Worm (Caenorhabditis elegans) whole organism, L1 larva: Measurements from ENCODE around the gene lgc-53.

Experiments used
- aha-1 ChIP-seq: fragments of 150-350 bp; optimal IDR thresholded peaks from 2 replicates; lab custom pipeline; 2014; ENCODE audit warnings: missing biosample characterization, missing genetic modification characterization
- alr-1 ChIP-seq: fragments of 200-800 bp; sonication (Bioruptor generic); optimal IDR thresholded peaks from 2 replicates; lab custom pipeline; 2018; ENCODE audit warnings: borderline replicate concordance, mild to moderate bottlenecking, missing genetic modification characterization, missing compliant biosample characterization
- aly-2 ChIP-seq: fragments of 150-350 bp; optimal IDR thresholded peaks from 2 replicates; lab custom pipeline; 2014; ENCODE audit warnings: missing biosample characterization, missing genetic modification characterization
- ceh-63 ChIP-seq: fragments of 200-800 bp; sonication (Bioruptor generic); optimal IDR thresholded peaks from 2 replicates; lab custom pipeline; 2018; ENCODE audit warnings: mild to moderate bottlenecking, missing genetic modification characterization, missing compliant biosample characterization
- ceh-82 ChIP-seq, 3 experiments: fragments of 150-350 bp in 1 of 3; sonication (generic microtip) in 2 of 3; optimal IDR thresholded peaks; 2 replicates each; lab custom pipeline; 2014 to 2017; ENCODE audit warnings: missing biosample characterization in 3 of 3, missing genetic modification characterization in 3 of 3
- ceh-88 ChIP-seq: fragments of 200-800 bp; sonication (Bioruptor generic); IDR thresholded peaks from 2 replicates; pipeline ENCODE4 v1.3.6; 2022; ENCODE audit warnings: missing genetic modification characterization, missing compliant biosample characterization
- ceh-90 ChIP-seq: sonication (generic microtip); optimal IDR thresholded peaks from 2 replicates; lab custom pipeline; 2016; ENCODE audit warnings: missing genetic modification characterization, missing compliant biosample characterization
- efl-1 ChIP-seq, 4 experiments: fragments of 150-350 bp; optimal IDR thresholded peaks in 3 of 4; peaks in 1 of 4; 1 replicate in 1 of 4; 2 replicates in 3 of 4; lab custom pipeline; 2014; ENCODE audit warnings: missing biosample characterization in 2 of 4, missing genetic modification characterization in 2 of 4, missing genetic modification reagents in 2 of 4
- egl-27 ChIP-seq, 2 experiments: fragments of 150-350 bp in 1 of 2; sonication (generic microtip); optimal IDR thresholded peaks; 3 replicates each; lab custom pipeline; 2017 to 2018; ENCODE audit warnings: missing biosample characterization in 2 of 2, missing genetic modification characterization in 2 of 2, missing genetic modification reagents in 2 of 2
- ets-5 ChIP-seq: fragments of 200-800 bp; sonication (Bioruptor generic); IDR thresholded peaks from 2 replicates; pipeline ENCODE4 v1.3.6; 2022; ENCODE audit warnings: missing genetic modification characterization, missing compliant biosample characterization
- fkh-4 ChIP-seq: sonication (generic microtip); optimal IDR thresholded peaks from 2 replicates; lab custom pipeline; 2016; ENCODE audit warnings: missing compliant biosample characterization, missing genetic modification characterization, borderline replicate concordance
- fkh-8 ChIP-seq: sonication (generic microtip); optimal IDR thresholded peaks from 2 replicates; lab custom pipeline; 2016; ENCODE audit warnings: mild to moderate bottlenecking, missing genetic modification characterization, missing compliant biosample characterization
- fos-1 ChIP-seq: fragments of 150-350 bp; optimal IDR thresholded peaks from 2 replicates; lab custom pipeline; 2014; ENCODE audit warnings: missing biosample characterization, missing genetic modification characterization
- grh-1 ChIP-seq: fragments of 200-800 bp; sonication (Bioruptor generic); IDR thresholded peaks from 2 replicates; pipeline ENCODE4 v1.3.6; 2022; ENCODE audit warnings: missing genetic modification reagents, missing genetic modification characterization, missing compliant biosample characterization
- hlh-17 ChIP-seq: fragments of 200-800 bp; sonication (Bioruptor generic); optimal IDR thresholded peaks from 2 replicates; lab custom pipeline; 2018; ENCODE audit warnings: missing genetic modification characterization, mild to moderate bottlenecking, missing compliant biosample characterization, moderate library complexity, borderline replicate concordance
- hlh-4 ChIP-seq: sonication (generic microtip); optimal IDR thresholded peaks from 2 replicates; lab custom pipeline; 2016; ENCODE audit warnings: mild to moderate bottlenecking, missing genetic modification characterization, missing compliant biosample characterization
- hpl-2 ChIP-seq: fragments of 150-350 bp; optimal IDR thresholded peaks from 2 replicates; lab custom pipeline; 2014; ENCODE audit warnings: missing biosample characterization, missing genetic modification reagents, missing genetic modification characterization
- jun-1 ChIP-seq: fragments of 150-350 bp; optimal IDR thresholded peaks from 2 replicates; lab custom pipeline; 2014; ENCODE audit warnings: missing biosample characterization, missing genetic modification reagents, missing genetic modification characterization
- lin-14 ChIP-seq: fragments of 200-800 bp; sonication (Bioruptor generic); optimal IDR thresholded peaks from 2 replicates; lab custom pipeline; 2018; ENCODE audit warnings: mild to moderate bottlenecking, missing genetic modification characterization, moderate library complexity, missing compliant biosample characterization
- lin-15B ChIP-seq: fragments of 150-350 bp; sonication (generic microtip); optimal IDR thresholded peaks from 3 replicates; lab custom pipeline; 2014; ENCODE audit warnings: missing biosample characterization, missing genetic modification characterization
- lsy-2 ChIP-seq, 2 experiments: fragments of 150-350 bp; optimal IDR thresholded peaks; 2 replicates each; lab custom pipeline; 2014; ENCODE audit warnings: missing biosample characterization in 2 of 2, missing genetic modification characterization in 2 of 2
- mab-9 ChIP-seq: fragments of 200-800 bp; sonication (Bioruptor generic); IDR thresholded peaks from 2 replicates; pipeline ENCODE4 v1.3.6; 2022; ENCODE audit warnings: missing genetic modification reagents, missing genetic modification characterization, missing compliant biosample characterization
- mef-2 ChIP-seq: fragments of 150-350 bp; optimal IDR thresholded peaks from 2 replicates; lab custom pipeline; 2014; ENCODE audit warnings: missing biosample characterization, missing genetic modification characterization
- mep-1 ChIP-seq: fragments of 150-350 bp; optimal IDR thresholded peaks from 2 replicates; lab custom pipeline; 2014; ENCODE audit warnings: missing biosample characterization, missing genetic modification characterization
- nhr-12 ChIP-seq: sonication (generic microtip); optimal IDR thresholded peaks from 2 replicates; lab custom pipeline; 2017; ENCODE audit warnings: missing biosample characterization, missing genetic modification characterization
- nhr-20 ChIP-seq: sonication (generic microtip); optimal IDR thresholded peaks from 2 replicates; lab custom pipeline; 2016; ENCODE audit warnings: mild to moderate bottlenecking, missing genetic modification characterization, missing compliant biosample characterization
- nhr-28 ChIP-seq: fragments of 150-350 bp; optimal IDR thresholded peaks from 2 replicates; lab custom pipeline; 2014; ENCODE audit warnings: missing biosample characterization, missing genetic modification characterization
- nhr-47 ChIP-seq: sonication (generic microtip); optimal IDR thresholded peaks from 2 replicates; lab custom pipeline; 2016; ENCODE audit warnings: mild to moderate bottlenecking, missing genetic modification characterization, moderate library complexity, missing compliant biosample characterization
- nhr-71 ChIP-seq: sonication (generic microtip); optimal IDR thresholded peaks from 2 replicates; lab custom pipeline; 2016; ENCODE audit warnings: mild to moderate bottlenecking, missing genetic modification characterization, moderate library complexity, missing compliant biosample characterization
- nhr-77 ChIP-seq: fragments of 150-350 bp; optimal IDR thresholded peaks from 2 replicates; lab custom pipeline; 2014; ENCODE audit warnings: missing biosample characterization, missing genetic modification characterization
- nhr-84 ChIP-seq: sonication (generic microtip); optimal IDR thresholded peaks from 2 replicates; lab custom pipeline; 2017; ENCODE audit warnings: missing biosample characterization, missing genetic modification characterization
- nhr-85 ChIP-seq: sonication (generic microtip); peaks from one replicate; lab custom pipeline; 2016; ENCODE audit warnings: missing genetic modification characterization, inconsistent platforms, missing compliant biosample characterization
- pag-3 ChIP-seq: sonication (generic microtip); optimal IDR thresholded peaks from 2 replicates; lab custom pipeline; 2017; ENCODE audit warnings: missing genetic modification characterization, mild to moderate bottlenecking, missing compliant biosample characterization, antibody characterized with exemption, borderline replicate concordance; ENCODE audit not compliant: insufficient read depth
- pax-3 ChIP-seq: fragments of 200-800 bp; sonication (Bioruptor generic); optimal IDR thresholded peaks from 2 replicates; lab custom pipeline; 2018; ENCODE audit warnings: mild to moderate bottlenecking, missing genetic modification characterization, moderate library complexity, missing compliant biosample characterization
- skn-1 ChIP-seq: fragments of 150-350 bp; optimal IDR thresholded peaks from 2 replicates; lab custom pipeline; 2014; ENCODE audit warnings: missing biosample characterization, missing genetic modification characterization
- snu-23 ChIP-seq: sonication (generic microtip); optimal IDR thresholded peaks from 2 replicates; lab custom pipeline; 2016; ENCODE audit warnings: missing genetic modification characterization, missing compliant biosample characterization
- sptf-1 ChIP-seq: fragments of 150-350 bp; optimal IDR thresholded peaks from 2 replicates; lab custom pipeline; 2014; ENCODE audit warnings: missing biosample characterization, missing genetic modification characterization
- swsn-7 ChIP-seq: sonication (generic microtip); optimal IDR thresholded peaks from 2 replicates; lab custom pipeline; 2016; ENCODE audit warnings: missing genetic modification characterization, missing compliant biosample characterization
- tlp-1 ChIP-seq: fragments of 150-350 bp; optimal IDR thresholded peaks from 2 replicates; lab custom pipeline; 2014; ENCODE audit warnings: missing biosample characterization, missing genetic modification characterization
- unc-86 ChIP-seq: sonication (generic microtip); optimal IDR thresholded peaks from 2 replicates; lab custom pipeline; 2016; ENCODE audit warnings: missing genetic modification characterization, missing compliant biosample characterization
- unc-98 ChIP-seq: fragments of 200-800 bp; sonication (Bioruptor generic); IDR thresholded peaks from 2 replicates; pipeline ENCODE4 v1.3.6; 2022; ENCODE audit warnings: missing genetic modification characterization, missing compliant biosample characterization
- vab-15 ChIP-seq: sonication (generic microtip); optimal IDR thresholded peaks from 2 replicates; lab custom pipeline; 2017; ENCODE audit warnings: missing genotype, mild to moderate bottlenecking, missing genetic modification characterization, missing compliant biosample characterization
- xbp-1 ChIP-seq: sonication (generic microtip); optimal IDR thresholded peaks from 2 replicates; lab custom pipeline; 2016; ENCODE audit warnings: missing genetic modification characterization, missing compliant biosample characterization
- zag-1 ChIP-seq: fragments of 150-350 bp; optimal IDR thresholded peaks from 2 replicates; lab custom pipeline; 2014; ENCODE audit warnings: missing biosample characterization, missing genetic modification characterization
- zip-4 ChIP-seq: fragments of 200-800 bp; sonication (Bioruptor generic); optimal IDR thresholded peaks from 2 replicates; lab custom pipeline; 2018; ENCODE audit warnings: mild to moderate bottlenecking, missing genetic modification characterization, moderate library complexity, missing compliant biosample characterization

lgc-53 gene

DNA sequence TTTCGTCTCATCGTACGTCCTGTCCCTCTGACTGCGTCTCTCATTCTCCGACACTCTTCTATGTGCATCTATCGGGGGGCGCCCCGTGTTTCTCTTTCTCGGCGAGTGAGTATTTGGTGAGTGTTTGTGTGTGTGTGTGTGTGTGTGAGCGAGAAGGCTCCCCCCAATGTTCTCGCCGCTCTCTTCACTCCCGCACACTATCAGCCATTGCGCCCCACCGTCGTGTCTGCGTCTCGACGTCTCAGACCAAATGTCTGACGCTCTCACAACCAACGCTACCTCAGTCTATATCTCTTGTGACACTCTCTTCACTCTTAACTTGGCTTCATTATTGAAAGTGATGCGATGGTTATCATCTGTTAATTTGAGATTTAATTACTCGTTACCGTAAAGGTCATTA is 15.4 kb downstream of the lgc-53 start (continued):
- TF ChIP-seq vab-15 (tag; lab: Kevin White, UChicago), result peak; percentile 56
- TF ChIP-seq hlh-4 (tag; lab: Kevin White, UChicago), result no peak

DNA sequence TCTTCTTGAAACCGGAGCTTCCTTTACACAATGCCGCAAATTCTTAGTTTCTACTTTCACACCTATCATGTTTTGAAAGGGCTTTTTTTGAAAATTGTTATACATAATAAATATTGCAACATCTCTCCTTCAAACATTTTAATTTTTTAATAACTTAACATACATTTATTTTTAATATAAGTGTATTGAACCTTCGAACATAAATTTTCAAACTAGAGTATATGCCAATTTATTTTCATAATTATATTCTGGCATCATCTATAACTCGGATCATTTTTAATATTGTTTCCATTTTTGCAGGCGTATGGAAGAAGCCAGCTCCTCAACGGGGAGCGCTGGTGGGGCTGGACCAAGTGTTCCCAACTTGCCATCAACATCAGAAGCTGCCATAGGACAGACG is 17.8 kb downstream of the lgc-53 start, which contains the start of gene hda-4:
TSS of gene hda-4 (plus strand) at position 301 of the 400 bp plus-strand sequence.
- TF ChIP-seq ets-5 (no peak), vab-15 (tag; lab: Kevin White, UChicago) (no peak), nhr-71 (tag; lab: Kevin White, UChicago) (no peak), hlh-4 (tag; lab: Kevin White, UChicago) (no peak), unc-86 (tag; lab: Kevin White, UChicago) (no peak), ceh-90 (tag; lab: Kevin White, UChicago) (no peak), mep-1 (tag; lab: Kevin White, UChicago) (no peak), sptf-1 (tag; lab: Kevin White, UChicago) (no peak), hpl-2 (GFP tag; lab: Kevin White, UChicago) (no peak), nhr-28 (tag; lab: Kevin White, UChicago) (no peak), egl-27 (tag; optimal IDR thresholded peaks at IDR 0.05; lab: Kevin White, UChicago) (no peak)

DNA sequence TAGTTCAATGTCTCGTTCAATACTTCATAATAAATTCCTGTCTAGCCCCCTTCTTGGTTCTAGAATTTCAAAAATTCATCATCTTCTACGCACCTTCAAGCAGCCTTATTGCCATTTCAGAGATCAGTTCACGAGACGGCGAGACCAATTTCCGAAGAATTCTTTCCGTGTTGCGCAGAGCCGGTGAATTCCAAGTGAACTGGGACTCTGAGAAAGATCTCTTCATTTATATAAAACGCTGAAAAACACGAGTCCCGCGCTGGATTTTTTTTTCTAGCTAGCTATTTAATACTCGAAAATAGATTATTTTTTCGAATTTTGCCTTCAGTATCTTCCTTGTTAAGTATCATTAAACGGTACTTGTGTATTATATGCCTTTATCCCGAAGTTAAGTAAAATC is 19.7 kb downstream of the lgc-53 start:
- no peak for TF ChIP-seq fos-1
- TF ChIP-seq zip-4, result no peak
- no peak for TF ChIP-seq nhr-77
- no peak for TF ChIP-seq ceh-82 (tag; optimal IDR thresholded peaks at IDR 0.05; lab: Kevin White, UChicago)
- no peak for TF ChIP-seq unc-86 (tag; lab: Kevin White, UChicago)
- no peak for TF ChIP-seq snu-23 (GFP tag; lab: Kevin White, UChicago)
- peak; percentile 10 for TF ChIP-seq nhr-47 (tag; lab: Kevin White, UChicago)
- TF ChIP-seq aly-2 (tag; lab: Kevin White, UChicago), result no peak
- no peak for TF ChIP-seq mab-9
- TF ChIP-seq fkh-8 (tag; lab: Kevin White, UChicago), result peak; percentile 80
- TF ChIP-seq lin-14 (GFP tag; lab: Kevin White, UChicago), result peak; percentile 34
- no peak for TF ChIP-seq pag-3 (tag; lab: Kevin White, UChicago)
- no peak for TF ChIP-seq nhr-28 (tag; lab: Kevin White, UChicago)
- no peak for TF ChIP-seq grh-1
- no peak for TF ChIP-seq pax-3 (tag; lab: Kevin White, UChicago)
- no peak for TF ChIP-seq nhr-12 (tag; lab: Kevin White, UChicago)
- TF ChIP-seq zag-1 (tag; lab: Kevin White, UChicago), result no peak
- no peak for TF ChIP-seq unc-98 (GFP tag; lab: Robert Waterston, UW)
- TF ChIP-seq swsn-7 (tag; lab: Kevin White, UChicago), result no peak
- no peak for TF ChIP-seq nhr-84 (tag; lab: Kevin White, UChicago)
- no peak for TF ChIP-seq ets-5
- TF ChIP-seq vab-15 (tag; lab: Kevin White, UChicago), result no peak
- peak; percentile 57 for TF ChIP-seq nhr-71 (tag; lab: Kevin White, UChicago)
- TF ChIP-seq hlh-4 (tag; lab: Kevin White, UChicago), result no peak
- TF ChIP-seq mef-2 (tag; lab: Kevin White, UChicago), result no peak
- no peak for TF ChIP-seq lsy-2 (tag; optimal IDR thresholded peaks at IDR 0.05; lab: Kevin White, UChicago)
- TF ChIP-seq tlp-1 (tag; lab: Kevin White, UChicago), result no peak
- TF ChIP-seq efl-1 (optimal IDR thresholded peaks at IDR 0.05; lab: Kevin White, UChicago), result no peak
- TF ChIP-seq efl-1 (GFP tag; optimal IDR thresholded peaks at IDR 0.05 in 1 of 2; lab: Kevin White, UChicago), result peak in 1 of 2 experiments; percentile 17
- TF ChIP-seq skn-1 (tag; lab: Kevin White, UChicago), result no peak
- no peak for TF ChIP-seq egl-27 (tag; optimal IDR thresholded peaks at IDR 0.05; lab: Kevin White, UChicago)
- no peak for TF ChIP-seq jun-1
- no peak for TF ChIP-seq alr-1 (tag; lab: Kevin White, UChicago)
- no peak for TF ChIP-seq aha-1 (tag; lab: Kevin White, UChicago)
- no peak for TF ChIP-seq nhr-85 (tag; lab: Kevin White, UChicago)
- no peak for TF ChIP-seq mep-1 (tag; lab: Kevin White, UChicago)
- no peak for TF ChIP-seq hlh-17 (GFP tag; lab: Kevin White, UChicago)
- TF ChIP-seq ceh-88 (GFP tag; lab: Robert Waterston, UW), result no peak
- no peak for TF ChIP-seq xbp-1
- no peak for TF ChIP-seq fkh-4 (tag; lab: Kevin White, UChicago)
- no peak for TF ChIP-seq nhr-20 (tag; lab: Kevin White, UChicago)
- TF ChIP-seq ceh-63 (GFP tag; lab: Kevin White, UChicago), result no peak
- TF ChIP-seq lin-15B, result no peak
